Fruit fly (Drosophila melanogaster) whole organism, embryonic: Measurements from ENCODE around the gene CG15408.

Experiments used
- Asciz ChIP-seq: fragments of 200-800 bp; sonication (Bioruptor generic); optimal IDR thresholded peaks from 2 replicates; lab custom pipeline; 2017; ENCODE audit warnings: missing biosample characterization, mild to moderate bottlenecking, missing genetic modification characterization, missing genetic modification reagents
- Atf6 ChIP-seq: fragments of 200-800 bp; sonication (Bioruptor generic); IDR thresholded peaks from 2 replicates; pipeline ENCODE4 v1.3.6; 2022; ENCODE audit warnings: missing biosample characterization, missing genetic modification characterization
- Awh ChIP-seq: fragments of 200-800 bp; sonication (Bioruptor generic); IDR thresholded peaks from 2 replicates; pipeline ENCODE4, ENCODE4 v1.3.6; 2022; ENCODE audit warnings: missing biosample characterization, missing genetic modification characterization
- BtbVII ChIP-seq: fragments of 200-800 bp; sonication (Bioruptor generic); optimal IDR thresholded peaks from 3 replicates; lab custom pipeline; 2017; ENCODE audit warnings: missing biosample characterization, mild to moderate bottlenecking, missing genetic modification characterization
- CG1024 ChIP-seq: fragments of 200-800 bp; sonication (Bioruptor generic); IDR thresholded peaks from 2 replicates; pipeline ENCODE4 v1.3.6; 2022; ENCODE audit warnings: missing biosample characterization, missing genetic modification characterization
- CG11504 ChIP-seq: fragments of 200-800 bp; sonication (Bioruptor generic); optimal IDR thresholded peaks from 3 replicates; lab custom pipeline; 2019; ENCODE audit warnings: missing biosample characterization, mild to moderate bottlenecking, missing genetic modification characterization, moderate library complexity
- CG12155 ChIP-seq: fragments of 200-800 bp; sonication (Bioruptor generic); optimal IDR thresholded peaks from 3 replicates; lab custom pipeline; 2016; ENCODE audit warnings: missing biosample characterization, missing genetic modification characterization
- CG12219 ChIP-seq: fragments of 200-800 bp; sonication (Bioruptor generic); optimal IDR thresholded peaks from 3 replicates; lab custom pipeline; 2018; ENCODE audit warnings: missing biosample characterization, mild to moderate bottlenecking, missing genetic modification characterization
- CG13624 ChIP-seq: fragments of 200-800 bp; sonication (Bioruptor generic); optimal IDR thresholded peaks from 2 replicates; lab custom pipeline; 2016; ENCODE audit warnings: missing biosample characterization, missing genetic modification characterization
- CG14710 ChIP-seq: fragments of 200-800 bp; sonication (Bioruptor generic); optimal IDR thresholded peaks from 3 replicates; lab custom pipeline; 2019; ENCODE audit warnings: missing biosample characterization, mild to moderate bottlenecking, missing genetic modification characterization, moderate library complexity
- CG15073 ChIP-seq: fragments of 200-800 bp; sonication (Bioruptor generic); optimal IDR thresholded peaks from 2 replicates; lab custom pipeline; 2016; ENCODE audit warnings: missing biosample characterization, missing genetic modification characterization
- CG15269 ChIP-seq: fragments of 200-800 bp; sonication (Bioruptor generic); optimal IDR thresholded peaks from 2 replicates; lab custom pipeline; 2018; ENCODE audit warnings: missing biosample characterization, mild to moderate bottlenecking, missing genetic modification characterization, moderate library complexity
- CG1529 ChIP-seq: fragments of 200-800 bp; sonication (Bioruptor generic); optimal IDR thresholded peaks from 3 replicates; lab custom pipeline; 2018; ENCODE audit warnings: missing biosample characterization, missing genetic modification characterization
- CG15479 ChIP-seq: fragments of 200-800 bp; sonication (Bioruptor generic); optimal IDR thresholded peaks from 3 replicates; lab custom pipeline; 2019; ENCODE audit warnings: missing biosample characterization, mild to moderate bottlenecking, missing genetic modification characterization, moderate library complexity
- CG1603 ChIP-seq: fragments of 200-800 bp; sonication (Bioruptor generic); optimal IDR thresholded peaks from 2 replicates; lab custom pipeline; 2019; ENCODE audit warnings: missing biosample characterization, mild to moderate bottlenecking, missing genetic modification characterization, moderate library complexity
- CG1647 ChIP-seq: fragments of 200-800 bp; sonication (Bioruptor generic); optimal IDR thresholded peaks from 3 replicates; lab custom pipeline; 2016; ENCODE audit warnings: missing biosample characterization, missing genetic modification characterization
- CG18262 ChIP-seq: fragments of 200-800 bp; optimal IDR thresholded peaks from 3 replicates; lab custom pipeline; 2019; ENCODE audit warnings: missing biosample characterization, mild to moderate bottlenecking, missing genetic modification characterization, moderate library complexity
- CG18599 ChIP-seq: fragments of 200-800 bp; sonication (Bioruptor generic); optimal IDR thresholded peaks from 3 replicates; lab custom pipeline; 2017; ENCODE audit warnings: missing biosample characterization, missing genetic modification characterization, mild to moderate bottlenecking, moderate library complexity, missing genetic modification reagents
- CG3995 ChIP-seq: fragments of 200-800 bp; sonication (Bioruptor generic); optimal IDR thresholded peaks from 3 replicates; lab custom pipeline; 2016; ENCODE audit warnings: missing biosample characterization, missing genetic modification characterization
- CG43689 ChIP-seq: fragments of 200-800 bp; sonication (Bioruptor generic); IDR thresholded peaks from 2 replicates; pipeline ENCODE4 v1.3.6; 2022; ENCODE audit warnings: missing biosample characterization, missing genetic modification characterization
- CG4707 ChIP-seq: fragments of 200-800 bp; sonication (Bioruptor generic); optimal IDR thresholded peaks from 2 replicates; lab custom pipeline; 2018; ENCODE audit warnings: missing biosample characterization, mild to moderate bottlenecking, missing genetic modification characterization, moderate library complexity
- CG9817 ChIP-seq: fragments of 200-800 bp; sonication (Bioruptor generic); optimal IDR thresholded peaks from 2 replicates; lab custom pipeline; 2018; ENCODE audit warnings: missing biosample characterization, mild to moderate bottlenecking, missing genetic modification characterization, moderate library complexity
- CHES-1-like ChIP-seq: fragments of 200-800 bp; sonication (Bioruptor generic); optimal IDR thresholded peaks from 2 replicates; lab custom pipeline; 2016; ENCODE audit warnings: missing biosample characterization, missing genetic modification characterization
- D19B ChIP-seq: fragments of 200-800 bp; sonication (Bioruptor generic); optimal IDR thresholded peaks from 2 replicates; lab custom pipeline; 2017; ENCODE audit warnings: missing biosample characterization, mild to moderate bottlenecking, missing genetic modification characterization
- Dip2 ChIP-seq: fragments of 200-800 bp; sonication (Bioruptor generic); IDR thresholded peaks from 2 replicates; pipeline ENCODE4 v1.3.6; 2022; ENCODE audit warnings: missing biosample characterization, missing genetic modification characterization
- E2f1 ChIP-seq: fragments of 200-800 bp; sonication (Bioruptor generic); IDR thresholded peaks from 2 replicates; pipeline ENCODE4 v1.3.6; 2022; ENCODE audit warnings: missing biosample characterization, missing genetic modification characterization
- Nf-YA ChIP-seq: fragments of 200-800 bp; sonication (Bioruptor generic); IDR thresholded peaks from 2 replicates; pipeline ENCODE4 v1.3.6; 2022; ENCODE audit warnings: missing biosample characterization, missing genetic modification characterization
- Nf-YB ChIP-seq: fragments of 200-800 bp; sonication (Bioruptor generic); optimal IDR thresholded peaks from 3 replicates; lab custom pipeline; 2019; ENCODE audit warnings: missing biosample characterization, mild to moderate bottlenecking, missing genetic modification characterization, moderate library complexity
- abd-A ChIP-seq: fragments of 200-800 bp; sonication (Bioruptor generic); optimal IDR thresholded peaks from 3 replicates; lab custom pipeline; 2019; ENCODE audit warnings: missing biosample characterization, mild to moderate bottlenecking, missing genetic modification characterization, moderate library complexity
- bcd ChIP-seq: fragments of 200-800 bp; sonication (Bioruptor generic); optimal IDR thresholded peaks from 2 replicates; lab custom pipeline; 2017; ENCODE audit warnings: missing biosample characterization, mild to moderate bottlenecking, missing genetic modification characterization
- cato ChIP-seq: fragments of 200-800 bp; sonication (Bioruptor generic); optimal IDR thresholded peaks from 2 replicates; lab custom pipeline; 2016; ENCODE audit warnings: missing biosample characterization, missing genetic modification characterization, borderline replicate concordance
- dan ChIP-seq: fragments of 200-800 bp; sonication (Bioruptor generic); IDR thresholded peaks from 2 replicates; pipeline ENCODE4 v1.3.6; 2022; ENCODE audit warnings: missing biosample characterization, missing genetic modification characterization
- ewg ChIP-seq: fragments of 200-800 bp; sonication (Bioruptor generic); optimal IDR thresholded peaks from 3 replicates; lab custom pipeline; 2017; ENCODE audit warnings: mild to moderate bottlenecking, missing biosample characterization, missing genetic modification reagents, missing genetic modification characterization
- eyg ChIP-seq: fragments of 200-800 bp; sonication (Bioruptor generic); optimal IDR thresholded peaks from 3 replicates; lab custom pipeline; 2016; ENCODE audit warnings: missing biosample characterization, missing genetic modification characterization
- gcm ChIP-seq: fragments of 200-800 bp; sonication (Bioruptor generic); optimal IDR thresholded peaks from 2 replicates; lab custom pipeline; 2019; ENCODE audit warnings: missing biosample characterization, mild to moderate bottlenecking, missing genetic modification characterization, moderate library complexity
- gfzf ChIP-seq: fragments of 200-800 bp; sonication (Bioruptor generic); optimal IDR thresholded peaks from 2 replicates; lab custom pipeline; 2016; ENCODE audit warnings: missing biosample characterization, mild to moderate bottlenecking, missing genetic modification characterization, moderate library complexity
- gsb-n ChIP-seq: fragments of 200-800 bp; sonication (Bioruptor generic); optimal IDR thresholded peaks from 3 replicates; lab custom pipeline; 2018; ENCODE audit warnings: missing biosample characterization, mild to moderate bottlenecking, missing genetic modification characterization
- h ChIP-seq: fragments of >200 bp; optimal IDR thresholded peaks from 2 replicates; lab custom pipeline; 2017
- hth ChIP-seq: fragments of >200 bp; optimal IDR thresholded peaks from 2 replicates; lab custom pipeline; 2017; ENCODE audit warnings: inconsistent platforms
- lmd ChIP-seq: fragments of 200-800 bp; sonication (Bioruptor generic); IDR thresholded peaks from 2 replicates; pipeline ENCODE4 v1.3.6; 2022; ENCODE audit warnings: missing biosample characterization, missing genetic modification characterization
- lola ChIP-seq, 3 experiments: fragments of >200 bp in 2 of 3; fragments of 200-800 bp in 1 of 3; sonication (Bioruptor generic) in 1 of 3; optimal IDR thresholded peaks; 2 replicates each; lab custom pipeline; 2017 to 2019; ENCODE audit warnings: missing biosample characterization in 3 of 3, missing genetic modification characterization in 3 of 3, mild to moderate bottlenecking in 1 of 3, moderate library complexity in 1 of 3
- nau ChIP-seq: fragments of 200-800 bp; sonication (Bioruptor generic); optimal IDR thresholded peaks from 3 replicates; lab custom pipeline; 2017; ENCODE audit warnings: missing biosample characterization, mild to moderate bottlenecking, missing genetic modification characterization, missing genetic modification reagents
- pan ChIP-seq, 4 experiments: fragments of >200 bp in 3 of 4; fragments of 200-800 bp in 1 of 4; sonication (Bioruptor generic) in 1 of 4; optimal IDR thresholded peaks in 3 of 4; IDR thresholded peaks in 1 of 4; 2 replicates each; pipeline versions ENCODE4 v1.3.6 to Lab custom; 2017 to 2022; ENCODE audit warnings: missing biosample characterization in 2 of 4, missing genetic modification characterization in 2 of 4, mixed read lengths in 1 of 4
- phol ChIP-seq: fragments of 200-800 bp; sonication (Bioruptor generic); optimal IDR thresholded peaks from 3 replicates; lab custom pipeline; 2018; ENCODE audit warnings: missing biosample characterization, mild to moderate bottlenecking, missing genetic modification characterization, moderate library complexity
- pnt ChIP-seq: fragments of 200-800 bp; sonication (Bioruptor generic); optimal IDR thresholded peaks from 3 replicates; lab custom pipeline; 2016; ENCODE audit warnings: missing biosample characterization, missing genetic modification characterization
- sim ChIP-seq: fragments of 200-800 bp; sonication (Bioruptor generic); IDR thresholded peaks from 2 replicates; pipeline ENCODE4 v1.3.6; 2022; ENCODE audit warnings: missing biosample characterization, missing genetic modification characterization
- slp2 ChIP-seq: fragments of 200-800 bp; sonication (Bioruptor generic); optimal IDR thresholded peaks from 2 replicates; lab custom pipeline; 2016; ENCODE audit warnings: missing biosample characterization, missing genetic modification characterization
- twi ChIP-seq: fragments of 200-800 bp; optimal IDR thresholded peaks from 2 replicates; lab custom pipeline; 2019; ENCODE audit warnings: missing biosample characterization, mild to moderate bottlenecking, missing genetic modification characterization, moderate library complexity
- vvl ChIP-seq: fragments of 200-800 bp; sonication (Bioruptor generic); IDR thresholded peaks from 2 replicates; pipeline ENCODE4 v1.3.6; 2022; ENCODE audit warnings: missing biosample characterization, missing genetic modification characterization

Gene CG15408

DNA sequence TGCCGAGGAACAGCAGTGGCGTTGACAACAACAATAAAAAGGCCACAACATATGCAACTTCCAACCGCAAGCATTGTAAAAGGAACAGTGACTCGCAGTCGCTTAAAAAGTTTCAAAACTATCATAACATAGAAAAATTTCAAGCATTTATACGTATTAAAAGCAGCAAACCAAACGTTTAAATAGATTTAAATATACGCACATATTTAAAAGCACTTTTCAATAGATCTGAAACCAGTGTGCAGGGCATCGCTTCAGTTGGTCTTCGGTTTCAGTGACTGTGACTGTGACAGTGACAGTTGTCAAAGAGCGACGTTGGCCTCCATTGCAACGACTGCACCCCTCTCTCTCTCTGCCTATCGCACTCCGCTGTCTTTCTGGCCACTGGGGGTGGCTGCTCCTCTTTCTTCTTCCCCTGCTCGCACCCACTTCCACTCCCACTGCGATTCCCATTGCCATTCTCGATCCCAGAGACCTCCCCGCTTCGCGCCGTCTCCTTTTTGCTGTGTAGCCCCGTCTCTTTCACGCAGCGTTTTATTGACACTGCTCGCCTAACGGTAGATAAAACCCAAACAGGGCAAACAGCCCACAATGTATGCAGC, 15.6 kb downstream of the CG15408 start (continued):
- TF ChIP-seq CG1603 (tag; lab: Kevin White, UChicago) (peak; percentile 90), lmd (GFP tag; lab: Robert Waterston, UW) (peak; percentile 81), CG13624 (GFP tag; lab: Kevin White, UChicago) (peak; percentile 38), phol (tag; lab: Kevin White, UChicago) (peak; percentile 89), gfzf (GFP tag; lab: Kevin White, UChicago) (no peak), abd-A (tag; lab: Kevin White, UChicago) (no peak), D19B (GFP tag; lab: Kevin White, UChicago) (no peak), gsb-n (peak; percentile 81), Atf6 (GFP tag; lab: Robert Waterston, UW) (peak; percentile 48; the same call in 1 of the 2 replicates), CG14710 (peak; percentile 66), CG3995 (GFP tag; lab: Kevin White, UChicago) (peak; percentile 85), Dip2 (GFP tag; lab: Robert Waterston, UW) (no peak), h (lab: Kevin White, UChicago) (no peak), ewg (peak; percentile 84), CG15479 (GFP tag; lab: Kevin White, UChicago) (no peak), CHES-1-like (peak; percentile 4), BtbVII (GFP tag; lab: Kevin White, UChicago) (peak; percentile 33), Nf-YA (peak; percentile 77), vvl (GFP tag; lab: Robert Waterston, UW) (peak; percentile 97), bcd (peak; percentile 76), CG9817 (tag; lab: Kevin White, UChicago) (peak; percentile 24), Nf-YB (GFP tag; lab: Kevin White, UChicago) (peak; percentile 19), CG15073 (GFP tag; lab: Kevin White, UChicago) (no peak), CG15269 (tag; lab: Kevin White, UChicago) (peak; percentile 77), CG12155 (GFP tag; lab: Kevin White, UChicago) (no peak), Asciz (GFP tag; lab: Kevin White, UChicago) (peak; percentile 92), lola (GFP tag; optimal IDR thresholded peaks at IDR 0.05; lab: Kevin White, UChicago) (peak in 1 of 3 experiments; percentile 48), slp2 (GFP tag; lab: Kevin White, UChicago) (peak; percentile 83), gcm (GFP tag; lab: Kevin White, UChicago) (peak; percentile 81), CG1529 (GFP tag; lab: Kevin White, UChicago) (peak; percentile 85), CG12219 (GFP tag; lab: Kevin White, UChicago) (peak; percentile 73), dan (GFP tag; lab: Robert Waterston, UW) (peak; percentile 60; the same call in 1 of the 2 replicates), CG11504 (tag; lab: Kevin White, UChicago) (peak; percentile 83), cato (GFP tag; lab: Kevin White, UChicago) (peak; percentile 66), CG4707 (peak; percentile 73), CG43689 (GFP tag; lab: Robert Waterston, UW) (peak; percentile 75), Awh (GFP tag; lab: Robert Waterston, UW) (peak; percentile 97), E2f1 (GFP tag; lab: Robert Waterston, UW) (peak; percentile 89), twi (peak; percentile 26), nau (GFP tag; lab: Kevin White, UChicago) (peak; percentile 83), pnt (peak; percentile 42), CG18599 (GFP tag; lab: Kevin White, UChicago) (peak; percentile 51), CG1647 (GFP tag; lab: Kevin White, UChicago) (peak; percentile 51), CG1024 (GFP tag; lab: Robert Waterston, UW) (peak; percentile 92), pan (optimal IDR thresholded peaks at IDR 0.05; lab: Kevin White, UChicago) (no peak), pan (GFP tag; optimal IDR thresholded peaks at IDR 0.05 in 1 of 2, IDR thresholded peaks at IDR 0.05 in 1 of 2) (peak in 1 of 2 experiments; percentile 95), sim (peak; percentile 67), eyg (GFP tag; lab: Kevin White, UChicago) (peak; percentile 58), hth (lab: Kevin White, UChicago) (no peak), CG18262 (tag; lab: Kevin White, UChicago) (peak; percentile 89)
